Fruit fly (Drosophila melanogaster) whole organism, embryonic: ENCODE results near the gene 5-HT7.

ENCODE experiments used
- Atf3 ChIP-seq: fragments of 200-800 bp; sonication (Bioruptor generic); optimal IDR thresholded peaks from 3 replicates; lab custom pipeline; 2016; ENCODE audit warnings: missing biosample characterization, missing genetic modification characterization
- B-H1 ChIP-seq: fragments of 200-800 bp; sonication (Bioruptor generic); IDR thresholded peaks from 3 replicates; pipeline ENCODE4 v1.3.6; 2022; ENCODE audit warnings: missing biosample characterization, missing genetic modification characterization
- CG10209 ChIP-seq: fragments of 200-800 bp; sonication (Bioruptor generic); optimal IDR thresholded peaks from 3 replicates; lab custom pipeline; 2017; ENCODE audit warnings: missing biosample characterization, mild to moderate bottlenecking, missing genetic modification characterization, missing genetic modification reagents
- CG13287 ChIP-seq: fragments of 200-800 bp; sonication (Bioruptor generic); IDR thresholded peaks from 2 replicates; pipeline ENCODE4 v1.3.6; 2022; ENCODE audit warnings: missing biosample characterization, missing genetic modification characterization; ENCODE audit not compliant: partially characterized antibody
- CG1647 ChIP-seq: fragments of 200-800 bp; sonication (Bioruptor generic); optimal IDR thresholded peaks from 3 replicates; lab custom pipeline; 2016; ENCODE audit warnings: missing biosample characterization, missing genetic modification characterization
- CG17912 ChIP-seq: fragments of 200-800 bp; sonication (Bioruptor generic); optimal IDR thresholded peaks from 2 replicates; lab custom pipeline; 2018; ENCODE audit warnings: missing biosample characterization, mild to moderate bottlenecking, missing genetic modification characterization
- CG18764 ChIP-seq: fragments of 200-800 bp; sonication (Bioruptor generic); optimal IDR thresholded peaks from 3 replicates; lab custom pipeline; 2016; ENCODE audit warnings: missing biosample characterization, missing genetic modification characterization
- CG2116 ChIP-seq: fragments of 200-800 bp; sonication (Bioruptor generic); optimal IDR thresholded peaks from 3 replicates; lab custom pipeline; 2018; ENCODE audit warnings: missing biosample characterization, mild to moderate bottlenecking, missing genetic modification characterization
- CG30403 ChIP-seq: fragments of 200-800 bp; sonication (Bioruptor generic); optimal IDR thresholded peaks from 3 replicates; lab custom pipeline; 2016; ENCODE audit warnings: missing biosample characterization, missing genetic modification characterization
- CG32767 ChIP-seq: fragments of 200-800 bp; sonication (Bioruptor generic); IDR thresholded peaks from 2 replicates; pipeline ENCODE4 v1.3.6; 2022; ENCODE audit warnings: missing biosample characterization, missing genetic modification characterization
- CG6272 ChIP-seq: fragments of 200-800 bp; sonication (Bioruptor generic); IDR thresholded peaks from 2 replicates; pipeline ENCODE4 v1.3.6; 2022; ENCODE audit warnings: missing biosample characterization, missing genetic modification characterization
- CG7786 ChIP-seq: fragments of 200-800 bp; sonication (Bioruptor generic); optimal IDR thresholded peaks from 2 replicates; lab custom pipeline; 2016; ENCODE audit warnings: missing biosample characterization, missing genetic modification characterization
- CG7987 ChIP-seq: fragments of 200-800 bp; sonication (Bioruptor generic); optimal IDR thresholded peaks from 2 replicates; lab custom pipeline; 2018; ENCODE audit warnings: missing biosample characterization, mild to moderate bottlenecking, missing genetic modification characterization, moderate library complexity
- CG9932 ChIP-seq: fragments of 200-800 bp; sonication (Bioruptor generic); IDR thresholded peaks from 2 replicates; pipeline ENCODE4 v1.3.6; 2022; ENCODE audit warnings: missing biosample characterization, missing genetic modification characterization
- CkIIα-i1 ChIP-seq: fragments of 200-800 bp; sonication (Bioruptor generic); IDR thresholded peaks from 2 replicates; pipeline ENCODE4 v1.3.6; 2022; ENCODE audit warnings: missing biosample characterization, missing genetic modification characterization
- Drgx ChIP-seq: fragments of 200-800 bp; sonication (Bioruptor generic); IDR thresholded peaks from 2 replicates; pipeline ENCODE4 v1.3.6; 2022; ENCODE audit warnings: missing biosample characterization, missing genetic modification characterization
- Hmx ChIP-seq: fragments of 200-800 bp; sonication (Bioruptor generic); optimal IDR thresholded peaks from 2 replicates; lab custom pipeline; 2016; ENCODE audit warnings: missing biosample characterization, missing genetic modification characterization
- Hsf ChIP-seq: fragments of 200-800 bp; sonication (Bioruptor generic); optimal IDR thresholded peaks from 3 replicates; lab custom pipeline; 2016; ENCODE audit warnings: missing biosample characterization, missing genetic modification characterization
- Mad ChIP-seq: fragments of 200-800 bp; sonication (Bioruptor generic); optimal IDR thresholded peaks from 2 replicates; lab custom pipeline; 2016; ENCODE audit warnings: missing biosample characterization, missing genetic modification characterization
- NFAT ChIP-seq: fragments of 200-800 bp; sonication (Bioruptor generic); IDR thresholded peaks from 2 replicates; pipeline ENCODE4 v1.3.6; 2022; ENCODE audit warnings: missing biosample characterization, missing genetic modification characterization
- Tbp ChIP-seq: fragments of >200 bp; optimal IDR thresholded peaks from 2 replicates; lab custom pipeline; 2018; ENCODE audit warnings: missing biosample characterization, missing genetic modification characterization
- Xbp1 ChIP-seq: fragments of 200-800 bp; sonication (Bioruptor generic); optimal IDR thresholded peaks from 3 replicates; lab custom pipeline; 2016; ENCODE audit warnings: missing biosample characterization, mild to moderate bottlenecking, missing genetic modification characterization
- ara ChIP-seq: fragments of 200-800 bp; sonication (Bioruptor generic); IDR thresholded peaks from 2 replicates; pipeline ENCODE4 v1.3.6; 2022; ENCODE audit warnings: missing biosample characterization, missing genetic modification characterization
- bigmax ChIP-seq: fragments of 200-800 bp; sonication (Bioruptor generic); optimal IDR thresholded peaks from 2 replicates; lab custom pipeline; 2018; ENCODE audit warnings: missing biosample characterization, mild to moderate bottlenecking, missing genetic modification characterization
- cas ChIP-seq: fragments of 200-800 bp; sonication (Bioruptor generic); IDR thresholded peaks from 2 replicates; pipeline ENCODE4 v1.3.6; 2022; ENCODE audit warnings: missing biosample characterization, missing genetic modification characterization
- chif ChIP-seq, 2 experiments: fragments of 200-800 bp; sonication (Bioruptor generic); optimal IDR thresholded peaks; 3 replicates each; lab custom pipeline; 2016; ENCODE audit warnings: missing biosample characterization in 2 of 2, missing genetic modification characterization in 2 of 2
- dmrt11E ChIP-seq: fragments of 200-800 bp; sonication (Bioruptor generic); optimal IDR thresholded peaks from 3 replicates; lab custom pipeline; 2018; ENCODE audit warnings: missing biosample characterization, mild to moderate bottlenecking, missing genetic modification characterization, moderate library complexity
- eyg ChIP-seq: fragments of 200-800 bp; sonication (Bioruptor generic); optimal IDR thresholded peaks from 3 replicates; lab custom pipeline; 2016; ENCODE audit warnings: missing biosample characterization, missing genetic modification characterization
- fd96Cb ChIP-seq: fragments of 200-800 bp; sonication (Bioruptor generic); optimal IDR thresholded peaks from 2 replicates; lab custom pipeline; 2018; ENCODE audit warnings: missing biosample characterization, mild to moderate bottlenecking, missing genetic modification characterization, moderate library complexity
- ftz-f1 ChIP-seq: fragments of 200-800 bp; sonication (Bioruptor generic); optimal IDR thresholded peaks from 2 replicates; lab custom pipeline; 2016; ENCODE audit warnings: missing biosample characterization, missing genetic modification characterization
- gce ChIP-seq: fragments of 200-800 bp; sonication (Bioruptor generic); IDR thresholded peaks from 3 replicates; pipeline ENCODE4 v1.3.6; 2022; ENCODE audit warnings: missing biosample characterization, missing genetic modification characterization
- gfzf ChIP-seq: fragments of 200-800 bp; sonication (Bioruptor generic); optimal IDR thresholded peaks from 2 replicates; lab custom pipeline; 2016; ENCODE audit warnings: missing biosample characterization, mild to moderate bottlenecking, missing genetic modification characterization, moderate library complexity
- her ChIP-seq: fragments of 200-800 bp; sonication (Bioruptor generic); optimal IDR thresholded peaks from 2 replicates; lab custom pipeline; 2016; ENCODE audit warnings: missing biosample characterization, missing genetic modification characterization
- jigr1 ChIP-seq: fragments of 200-800 bp; sonication (Bioruptor generic); IDR thresholded peaks from 3 replicates; pipeline ENCODE4 v1.3.6; 2022; ENCODE audit warnings: missing biosample characterization, missing genetic modification characterization
- jumu ChIP-seq: fragments of 200-800 bp; sonication (Bioruptor generic); optimal IDR thresholded peaks from 3 replicates; lab custom pipeline; 2016; ENCODE audit warnings: missing biosample characterization, missing genetic modification characterization
- lab ChIP-seq: fragments of 200-800 bp; sonication (Bioruptor generic); optimal IDR thresholded peaks from 3 replicates; lab custom pipeline; 2017; ENCODE audit warnings: missing biosample characterization, missing genetic modification characterization, mild to moderate bottlenecking, moderate library complexity, missing genetic modification reagents
- lbe ChIP-seq: fragments of 200-800 bp; sonication (Bioruptor generic); optimal IDR thresholded peaks from 2 replicates; lab custom pipeline; 2016; ENCODE audit warnings: missing biosample characterization, mild to moderate bottlenecking, missing genetic modification characterization
- odd ChIP-seq: fragments of 200-800 bp; sonication (Bioruptor generic); optimal IDR thresholded peaks from 2 replicates; lab custom pipeline; 2017; ENCODE audit warnings: missing biosample characterization, mild to moderate bottlenecking, missing genetic modification characterization
- phol ChIP-seq: fragments of 200-800 bp; sonication (Bioruptor generic); optimal IDR thresholded peaks from 3 replicates; lab custom pipeline; 2018; ENCODE audit warnings: missing biosample characterization, mild to moderate bottlenecking, missing genetic modification characterization, moderate library complexity
- ranshi ChIP-seq: fragments of 200-800 bp; sonication (Bioruptor generic); IDR thresholded peaks from 2 replicates; pipeline ENCODE4 v1.3.6; 2022; ENCODE audit warnings: missing biosample characterization, missing genetic modification characterization
- run ChIP-seq: fragments of 200-800 bp; sonication (Bioruptor generic); optimal IDR thresholded peaks from 3 replicates; lab custom pipeline; 2018; ENCODE audit warnings: missing biosample characterization, mild to moderate bottlenecking, missing genetic modification characterization
- scrt ChIP-seq: fragments of 200-800 bp; sonication (Bioruptor generic); optimal IDR thresholded peaks from 2 replicates; lab custom pipeline; 2018; ENCODE audit warnings: missing biosample characterization, mild to moderate bottlenecking, missing genetic modification characterization, moderate library complexity
- sim ChIP-seq: fragments of 200-800 bp; sonication (Bioruptor generic); IDR thresholded peaks from 2 replicates; pipeline ENCODE4 v1.3.6; 2022; ENCODE audit warnings: missing biosample characterization, missing genetic modification characterization
- sima ChIP-seq: fragments of 200-800 bp; sonication (Bioruptor generic); optimal IDR thresholded peaks from 2 replicates; lab custom pipeline; 2016; ENCODE audit warnings: missing biosample characterization, missing genetic modification characterization
- sr ChIP-seq: fragments of 200-800 bp; sonication (Bioruptor generic); IDR thresholded peaks from 3 replicates; pipeline ENCODE4 v1.3.6; 2022; ENCODE audit warnings: missing biosample characterization, missing genetic modification characterization
- sug ChIP-seq: fragments of 200-800 bp; optimal IDR thresholded peaks from 2 replicates; lab custom pipeline; 2019; ENCODE audit warnings: missing biosample characterization, mild to moderate bottlenecking, missing genetic modification characterization, moderate library complexity
- tup ChIP-seq: fragments of 200-800 bp; sonication (Bioruptor generic); optimal IDR thresholded peaks from 2 replicates; lab custom pipeline; 2016; ENCODE audit warnings: missing biosample characterization, mild to moderate bottlenecking, missing genetic modification characterization, moderate library complexity
- vnd ChIP-seq: fragments of 200-800 bp; sonication (Bioruptor generic); IDR thresholded peaks from 3 replicates; pipeline ENCODE4 v1.3.6; 2022; ENCODE audit warnings: missing biosample characterization, missing genetic modification characterization; ENCODE audit not compliant: partially characterized antibody
- zen2 ChIP-seq: fragments of 200-800 bp; sonication (Bioruptor generic); IDR thresholded peaks from 3 replicates; pipeline ENCODE4 v1.3.6; 2022; ENCODE audit warnings: missing biosample characterization, missing genetic modification characterization; ENCODE audit not compliant: partially characterized antibody

The 5-HT7 gene

dm6 chr3R:31059807-31060707, 43.4 kb upstream of the 5-HT7 start (continued):
- TF ChIP-seq CG2116 (no peak), run (no peak), dmrt11E (no peak), lab (GFP tag; lab: Kevin White, UChicago) (peak; percentile 42), CG30403 (GFP tag; lab: Kevin White, UChicago) (no peak), NFAT (GFP tag; lab: Robert Waterston, UW) (no peak), sug (tag; lab: Kevin White, UChicago) (peak; percentile 15), CG13287 (GFP tag; lab: Robert Waterston, UW) (no peak), Atf3 (GFP tag; lab: Kevin White, UChicago) (no peak), CG6272 (GFP tag; lab: Robert Waterston, UW) (peak; percentile 40), CG1647 (GFP tag; lab: Kevin White, UChicago) (no peak), CG10209 (GFP tag; lab: Kevin White, UChicago) (peak; percentile 17), lbe (GFP tag; lab: Kevin White, UChicago) (no peak), scrt (GFP tag; lab: Kevin White, UChicago) (no peak), CG7786 (GFP tag; lab: Kevin White, UChicago) (peak; percentile 30), sim (no peak), CkIIα-i1 (GFP tag; lab: Robert Waterston, UW) (no peak), bigmax (GFP tag; lab: Kevin White, UChicago) (no peak), chif (GFP tag; optimal IDR thresholded peaks at IDR 0.05; lab: Kevin White, UChicago) (peak in 1 of 2 experiments; percentile 9), Mad (GFP tag; lab: Kevin White, UChicago) (peak; percentile 11), cas (GFP tag; lab: Robert Waterston, UW) (no peak), vnd (GFP tag; lab: Robert Waterston, UW) (no peak), sr (GFP tag; lab: Robert Waterston, UW) (peak; percentile 40; the same call in 1 of the 3 replicates), ranshi (GFP tag; lab: Robert Waterston, UW) (0 out of 2 replicates have a peak, but pooled peaks have one; percentile 32), tup (GFP tag; lab: Kevin White, UChicago) (peak; percentile 40), jumu (GFP tag; lab: Kevin White, UChicago) (no peak), gce (no peak), sima (no peak), ftz-f1 (GFP tag; lab: Kevin White, UChicago) (no peak), Tbp (GFP tag; lab: Kevin White, UChicago) (no peak), Drgx (GFP tag; lab: Robert Waterston, UW) (peak; percentile 74), ara (GFP tag; lab: Robert Waterston, UW) (peak; percentile 67), odd (GFP tag; lab: Kevin White, UChicago) (peak; percentile 3), CG9932 (peak; percentile 54), B-H1 (peak; percentile 13; the same call in 1 of the 3 replicates), her (GFP tag; lab: Kevin White, UChicago) (peak; percentile 31), CG32767 (GFP tag; lab: Robert Waterston, UW) (peak; percentile 31; the same call in 1 of the 2 replicates), CG18764 (GFP tag; lab: Kevin White, UChicago) (no peak), eyg (peak; percentile 36), phol (tag; lab: Kevin White, UChicago) (peak; percentile 48), fd96Cb (tag; lab: Kevin White, UChicago) (peak; percentile 21), jigr1 (no peak), zen2 (no peak), CG17912 (GFP tag; lab: Kevin White, UChicago) (no peak), Hsf (GFP tag; lab: Kevin White, UChicago) (peak; percentile 20), Hmx (GFP tag; lab: Kevin White, UChicago) (no peak), Xbp1 (peak; percentile 38), gfzf (GFP tag; lab: Kevin White, UChicago) (no peak), CG7987 (GFP tag; lab: Kevin White, UChicago) (no peak)
